Worm (Caenorhabditis elegans): ENCODE measurements around the gene nhr-65.

DNA sequence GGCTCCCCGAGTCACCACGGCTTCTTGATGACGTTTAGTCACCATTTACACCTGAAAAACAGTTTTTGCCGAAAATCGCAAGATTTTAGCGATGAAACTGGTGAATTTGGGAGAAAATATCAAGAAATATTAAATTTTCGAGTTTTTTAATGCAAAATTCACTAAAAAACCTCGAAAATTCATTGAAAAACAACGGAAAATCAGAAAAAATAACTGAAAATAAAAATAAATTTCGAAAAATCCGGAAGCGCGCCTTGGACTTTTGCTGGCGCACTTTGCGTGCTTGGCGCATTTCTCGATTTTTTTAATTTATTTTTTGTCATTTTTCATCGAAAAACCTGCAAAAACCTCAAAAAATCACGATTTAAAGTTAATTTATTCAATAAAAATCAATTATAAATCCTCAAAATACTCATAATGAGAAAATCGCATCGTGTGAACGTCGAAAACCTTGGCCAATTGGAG is 55.9 kb downstream of the nhr-65 start, which contains the start of gene emb-4:
- no peak for TF ChIP-seq B0310.2 (tag; optimal IDR thresholded peaks at IDR 0.05)
- no peak for TF ChIP-seq hmg-4 (GFP tag; optimal IDR thresholded peaks at IDR 0.05)
- TF ChIP-seq F13C5.2 (tag; optimal IDR thresholded peaks at IDR 0.05): no peak
- TF ChIP-seq ama-1 (optimal IDR thresholded peaks at IDR 0.05): no peak
- TF ChIP-seq flt-1 (GFP tag; IDR thresholded peaks at IDR 0.05): no peak
- TF ChIP-seq hnd-1 (tag; optimal IDR thresholded peaks at IDR 0.05): no peak
- TF ChIP-seq tra-4 (tag; optimal IDR thresholded peaks at IDR 0.05): no peak
- TF ChIP-seq tbx-11 (GFP tag; IDR thresholded peaks at IDR 0.05): no peak
- TF ChIP-seq pes-1 (GFP tag; IDR thresholded peaks at IDR 0.05): no peak
